Fruit fly (Drosophila melanogaster) whole organism, embryonic: ENCODE data around the gene Argl.
A peak's percentile ranks its signal among the peaks of the same experiment; 100 is the strongest.

ENCODE experiments used
- Asciz ChIP-seq: fragments of 200-800 bp; sonication (Bioruptor generic); optimal IDR thresholded peaks from 2 replicates; lab custom pipeline; 2017; ENCODE audit warnings: missing biosample characterization, mild to moderate bottlenecking, missing genetic modification characterization, missing genetic modification reagents
- Atf-2 ChIP-seq: fragments of 200-800 bp; sonication (Bioruptor generic); optimal IDR thresholded peaks from 2 replicates; lab custom pipeline; 2016; ENCODE audit warnings: missing biosample characterization, missing genetic modification characterization
- CG10274 ChIP-seq: fragments of 200-800 bp; sonication (Bioruptor generic); optimal IDR thresholded peaks from 3 replicates; lab custom pipeline; 2017; ENCODE audit warnings: missing biosample characterization, mild to moderate bottlenecking, missing genetic modification characterization
- CG10462 ChIP-seq: fragments of 200-800 bp; sonication (Bioruptor generic); optimal IDR thresholded peaks from 2 replicates; lab custom pipeline; 2016; ENCODE audit warnings: missing biosample characterization, missing genetic modification characterization
- CG11247 ChIP-seq: fragments of 200-800 bp; sonication (Bioruptor generic); IDR thresholded peaks from 2 replicates; pipeline ENCODE4 v1.3.6; 2022; ENCODE audit warnings: missing biosample characterization, missing genetic modification characterization
- CG11504 ChIP-seq: fragments of 200-800 bp; sonication (Bioruptor generic); optimal IDR thresholded peaks from 3 replicates; lab custom pipeline; 2019; ENCODE audit warnings: missing biosample characterization, mild to moderate bottlenecking, missing genetic modification characterization, moderate library complexity
- CG12769 ChIP-seq: fragments of 200-800 bp; sonication (Bioruptor generic); optimal IDR thresholded peaks from 2 replicates; lab custom pipeline; 2019; ENCODE audit warnings: missing biosample characterization, mild to moderate bottlenecking, missing genetic modification characterization, moderate library complexity
- CG13123 ChIP-seq: fragments of 200-800 bp; sonication (Bioruptor generic); optimal IDR thresholded peaks from 2 replicates; lab custom pipeline; 2016; ENCODE audit warnings: missing biosample characterization, missing genetic modification characterization
- CG14014 ChIP-seq: fragments of 200-800 bp; sonication (Bioruptor generic); IDR thresholded peaks from 2 replicates; pipeline ENCODE4 v1.3.6; 2022; ENCODE audit warnings: missing biosample characterization, missing genetic modification characterization
- CG15696 ChIP-seq: fragments of 200-800 bp; sonication (Bioruptor generic); optimal IDR thresholded peaks from 2 replicates; lab custom pipeline; 2019; ENCODE audit warnings: missing biosample characterization, mild to moderate bottlenecking, missing genetic modification characterization, moderate library complexity
- CG18262 ChIP-seq: fragments of 200-800 bp; optimal IDR thresholded peaks from 3 replicates; lab custom pipeline; 2019; ENCODE audit warnings: missing biosample characterization, mild to moderate bottlenecking, missing genetic modification characterization, moderate library complexity
- CG2712 ChIP-seq: fragments of 200-800 bp; optimal IDR thresholded peaks from 3 replicates; lab custom pipeline; 2019; ENCODE audit warnings: missing biosample characterization, mild to moderate bottlenecking, missing genetic modification characterization, moderate library complexity
- CG31224 ChIP-seq: fragments of 200-800 bp; sonication (Bioruptor generic); IDR thresholded peaks from 2 replicates; pipeline ENCODE4 v1.3.6; 2022; ENCODE audit warnings: missing biosample characterization, missing genetic modification characterization
- CG4328 ChIP-seq: fragments of 200-800 bp; sonication (Bioruptor generic); optimal IDR thresholded peaks from 3 replicates; lab custom pipeline; 2017; ENCODE audit warnings: missing biosample characterization, missing genetic modification reagents, missing genetic modification characterization
- CG43689 ChIP-seq: fragments of 200-800 bp; sonication (Bioruptor generic); IDR thresholded peaks from 2 replicates; pipeline ENCODE4 v1.3.6; 2022; ENCODE audit warnings: missing biosample characterization, missing genetic modification characterization
- CG4617 ChIP-seq: fragments of 200-800 bp; sonication (Bioruptor generic); optimal IDR thresholded peaks from 3 replicates; lab custom pipeline; 2016; ENCODE audit warnings: missing biosample characterization, missing genetic modification characterization, borderline replicate concordance
- Ets65A ChIP-seq: fragments of 200-800 bp; sonication (Bioruptor generic); peaks from one replicate; lab custom pipeline; 2016; ENCODE audit warnings: missing biosample characterization, missing genetic modification characterization
- Fer1 ChIP-seq: fragments of 200-800 bp; sonication (Bioruptor generic); optimal IDR thresholded peaks from 2 replicates; lab custom pipeline; 2017; ENCODE audit warnings: missing biosample characterization, mild to moderate bottlenecking, missing genetic modification characterization
- HLH54F ChIP-seq: fragments of 200-800 bp; sonication (Bioruptor generic); optimal IDR thresholded peaks from 3 replicates; lab custom pipeline; 2016; ENCODE audit warnings: missing biosample characterization, missing genetic modification characterization
- PHDP ChIP-seq: fragments of 200-800 bp; sonication (Bioruptor generic); optimal IDR thresholded peaks from 3 replicates; lab custom pipeline; 2018; ENCODE audit warnings: missing biosample characterization, mild to moderate bottlenecking, missing genetic modification characterization, moderate library complexity
- Pdp1 ChIP-seq, 2 experiments: fragments of 200-800 bp; sonication (Bioruptor generic); optimal IDR thresholded peaks; 3 replicates each; lab custom pipeline; 2016; ENCODE audit warnings: missing biosample characterization in 2 of 2, missing genetic modification characterization in 2 of 2, mild to moderate bottlenecking in 1 of 2, moderate library complexity in 1 of 2
- TFAM ChIP-seq: fragments of 200-800 bp; sonication (Bioruptor generic); optimal IDR thresholded peaks from 2 replicates; lab custom pipeline; 2017; ENCODE audit warnings: missing biosample characterization, missing genetic modification characterization, inconsistent platforms
- YL-1 ChIP-seq: fragments of 200-800 bp; sonication (Bioruptor generic); optimal IDR thresholded peaks from 3 replicates; lab custom pipeline; 2017; ENCODE audit warnings: missing biosample characterization, mild to moderate bottlenecking, missing genetic modification characterization
- ase ChIP-seq: fragments of 200-800 bp; sonication (Bioruptor generic); IDR thresholded peaks from 3 replicates; pipeline ENCODE4 v1.3.6; 2022; ENCODE audit warnings: missing biosample characterization, missing genetic modification characterization
- crc ChIP-seq: fragments of 200-800 bp; sonication (Bioruptor generic); optimal IDR thresholded peaks from 2 replicates; lab custom pipeline; 2016; ENCODE audit warnings: missing biosample characterization, missing genetic modification characterization
- crol ChIP-seq: fragments of 200-800 bp; sonication (Bioruptor generic); IDR thresholded peaks from 2 replicates; pipeline ENCODE4 v1.3.6; 2022; ENCODE audit warnings: missing biosample characterization, missing genetic modification characterization
- fd3F ChIP-seq: fragments of 200-800 bp; sonication (Bioruptor generic); optimal IDR thresholded peaks from 2 replicates; lab custom pipeline; 2018; ENCODE audit warnings: missing biosample characterization, mild to moderate bottlenecking, missing genetic modification characterization, moderate library complexity
- kni ChIP-seq: fragments of 200-800 bp; sonication (Bioruptor generic); optimal IDR thresholded peaks from 3 replicates; lab custom pipeline; 2017; ENCODE audit warnings: mild to moderate bottlenecking, missing biosample characterization, missing genetic modification reagents, missing genetic modification characterization
- lab ChIP-seq: fragments of 200-800 bp; sonication (Bioruptor generic); optimal IDR thresholded peaks from 3 replicates; lab custom pipeline; 2017; ENCODE audit warnings: missing biosample characterization, missing genetic modification characterization, mild to moderate bottlenecking, moderate library complexity, missing genetic modification reagents
- lmd ChIP-seq: fragments of 200-800 bp; sonication (Bioruptor generic); IDR thresholded peaks from 2 replicates; pipeline ENCODE4 v1.3.6; 2022; ENCODE audit warnings: missing biosample characterization, missing genetic modification characterization
- mam ChIP-seq: fragments of 200-800 bp; sonication (Bioruptor generic); optimal IDR thresholded peaks from 3 replicates; lab custom pipeline; 2016; ENCODE audit warnings: missing biosample characterization, missing genetic modification characterization
- onecut ChIP-seq: fragments of 200-800 bp; sonication (Bioruptor generic); IDR thresholded peaks from 2 replicates; pipeline ENCODE4 v1.3.6; 2022; ENCODE audit warnings: missing biosample characterization, missing genetic modification characterization
- peb ChIP-seq: fragments of 200-800 bp; sonication (Bioruptor generic); IDR thresholded peaks from 2 replicates; pipeline ENCODE4 v1.3.6; 2022; ENCODE audit warnings: missing biosample characterization, missing genetic modification characterization
- phol ChIP-seq: fragments of 200-800 bp; sonication (Bioruptor generic); optimal IDR thresholded peaks from 3 replicates; lab custom pipeline; 2018; ENCODE audit warnings: missing biosample characterization, mild to moderate bottlenecking, missing genetic modification characterization, moderate library complexity
- pzg ChIP-seq: fragments of 200-800 bp; sonication (Bioruptor generic); optimal IDR thresholded peaks from 3 replicates; lab custom pipeline; 2018; ENCODE audit warnings: missing biosample characterization, mild to moderate bottlenecking, missing genetic modification characterization, moderate library complexity
- sob ChIP-seq: fragments of 200-800 bp; sonication (Bioruptor generic); IDR thresholded peaks from 2 replicates; pipeline ENCODE4 v1.3.6; 2022; ENCODE audit warnings: missing biosample characterization, missing genetic modification characterization
- twi ChIP-seq: fragments of 200-800 bp; optimal IDR thresholded peaks from 2 replicates; lab custom pipeline; 2019; ENCODE audit warnings: missing biosample characterization, mild to moderate bottlenecking, missing genetic modification characterization, moderate library complexity
- unc-4 ChIP-seq: fragments of 200-800 bp; sonication (Bioruptor generic); IDR thresholded peaks from 2 replicates; pipeline ENCODE4 v1.3.6; 2022; ENCODE audit warnings: missing biosample characterization, missing genetic modification characterization; ENCODE audit not compliant: partially characterized antibody
- vfl ChIP-seq: fragments of 200-800 bp; sonication (Bioruptor generic); optimal IDR thresholded peaks from 2 replicates; lab custom pipeline; 2016; ENCODE audit warnings: missing biosample characterization, missing genetic modification characterization

The Argl gene

dm6 chr2L:8894224-8894623, 47.7 kb downstream of the Argl start (continued):
- TF ChIP-seq CG12769 (tag; lab: Kevin White, UChicago) (peak; percentile 73), CG10274 (GFP tag; lab: Kevin White, UChicago) (peak; percentile 31), CG43689 (GFP tag; lab: Robert Waterston, UW) (no peak), lab (GFP tag; lab: Kevin White, UChicago) (peak; percentile 72), PHDP (tag; lab: Kevin White, UChicago) (peak; percentile 32), CG14014 (GFP tag; lab: Robert Waterston, UW) (peak; percentile 80), twi (tag; lab: Kevin White, UChicago) (no peak), CG11504 (tag; lab: Kevin White, UChicago) (peak; percentile 33), Fer1 (GFP tag; lab: Kevin White, UChicago) (peak; percentile 37), peb (GFP tag; lab: Robert Waterston, UW) (no peak), sob (peak; percentile 53), Ets65A (peak; percentile 39), CG11247 (GFP tag; lab: Robert Waterston, UW) (peak; percentile 60), Atf-2 (no peak), pzg (GFP tag; lab: Kevin White, UChicago) (no peak), kni (no peak), unc-4 (GFP tag; lab: Robert Waterston, UW) (no peak), CG31224 (peak; percentile 75), CG4328 (GFP tag; lab: Kevin White, UChicago) (no peak), onecut (no peak; the same call in 1 of the 2 replicates), fd3F (GFP tag; lab: Kevin White, UChicago) (peak; percentile 30), Pdp1 (GFP tag; optimal IDR thresholded peaks at IDR 0.05; lab: Kevin White, UChicago) (peak; percentile 21 to 53), ase (GFP tag; lab: Robert Waterston, UW) (no peak), HLH54F (GFP tag; lab: Kevin White, UChicago) (peak; percentile 52), CG15696 (tag; lab: Kevin White, UChicago) (no peak), mam (GFP tag; lab: Kevin White, UChicago) (peak; percentile 59), CG13123 (GFP tag; lab: Kevin White, UChicago) (no peak), lmd (GFP tag; lab: Robert Waterston, UW) (peak; percentile 66; the same call in 1 of the 2 replicates)
- TF ChIP-seq, all 482 proteins: peak for 123

dm6 chr2L:8891140-8891539, 50.8 kb downstream of the Argl start, which contains the start of gene CG42713:
Gene CG42713, plus strand, starts transcription at chr2L:8891440.
- no peak for TF ChIP-seq TFAM (GFP tag; lab: Kevin White, UChicago)
- TF ChIP-seq Asciz (GFP tag; lab: Kevin White, UChicago) = no peak
- TF ChIP-seq twi (tag; lab: Kevin White, UChicago) = no peak
- no peak for TF ChIP-seq CG10462 (GFP tag; lab: Kevin White, UChicago)
- no peak for TF ChIP-seq crol
- TF ChIP-seq CG2712 (tag; lab: Kevin White, UChicago) = no peak
- no peak for TF ChIP-seq vfl
- no peak for TF ChIP-seq CG4617 (GFP tag; lab: Kevin White, UChicago)
- TF ChIP-seq phol = no peak
- TF ChIP-seq crc (GFP tag; lab: Kevin White, UChicago) = no peak
- no peak for TF ChIP-seq YL-1
- no peak for TF ChIP-seq CG18262 (tag; lab: Kevin White, UChicago)
- TF ChIP-seq, all 482 proteins: peak for 0
